Worm (Caenorhabditis elegans): Measurements from ENCODE around the gene grl-17.

ce11 chrV:13589494-13590176, 25.9 kb upstream of the grl-17 start, which contains the start of the genes F53F4.2 and F53F4.18:
- TF ChIP-seq blmp-1 (tag; optimal IDR thresholded peaks at IDR 0.05) (no peak), tbx-8 (GFP tag; optimal IDR thresholded peaks at IDR 0.05) (no peak), pha-4 (tag; optimal IDR thresholded peaks at IDR 0.05) (no peak), nhr-76 (tag; optimal IDR thresholded peaks at IDR 0.05) (no peak), sptf-1 (tag; optimal IDR thresholded peaks at IDR 0.05) (no peak), lin-32 (GFP tag; optimal IDR thresholded peaks at IDR 0.05) (no peak), unc-39 (tag; optimal IDR thresholded peaks at IDR 0.05) (no peak), ces-1 (GFP tag; optimal IDR thresholded peaks at IDR 0.05) (no peak), unc-62 (GFP tag; optimal IDR thresholded peaks at IDR 0.05) (no peak)
